Worm (Caenorhabditis elegans) whole organism, mixed stage, embryonic: Measurements from ENCODE around the gene C01G12.3.

Experiments
- ceh-43 ChIP-seq: fragments of 200-800 bp; sonication (Bioruptor generic); optimal IDR thresholded peaks from 2 replicates; lab custom pipeline; 2018; ENCODE audit warnings: mild to moderate bottlenecking, missing genetic modification characterization, moderate library complexity, missing compliant biosample characterization
- ceh-83 ChIP-seq: fragments of 200-800 bp; sonication (Bioruptor generic); optimal IDR thresholded peaks from 2 replicates; lab custom pipeline; 2018; ENCODE audit warnings: mild to moderate bottlenecking, missing genetic modification characterization, missing compliant biosample characterization

DNA sequence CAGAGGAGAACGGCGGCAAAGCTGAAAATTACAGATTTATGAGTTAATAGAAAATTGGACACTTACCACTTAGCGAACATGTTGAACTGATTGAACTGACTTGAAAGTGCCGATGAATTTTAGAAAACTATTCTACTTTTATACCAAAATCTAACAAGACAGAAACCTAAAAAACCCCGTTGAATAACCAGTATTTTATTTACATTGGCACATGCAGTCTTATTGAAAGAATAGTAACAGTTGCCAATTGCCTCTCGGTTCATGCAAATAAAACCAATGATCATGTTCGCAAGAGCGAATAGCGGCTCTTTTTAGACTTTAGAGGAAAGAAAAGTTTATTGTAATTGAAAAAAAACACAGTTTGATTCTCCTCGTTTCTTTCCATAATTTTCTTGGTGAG lies 6.1 kb upstream of the C01G12.3 start, which contains the start of gene nspb-10:
- TF ChIP-seq ceh-43 (GFP tag; lab: Kevin White, UChicago) = no peak
- no peak for TF ChIP-seq ceh-83
